Fruit fly (Drosophila melanogaster) whole organism, embryonic: ENCODE results near the gene hiro.

ENCODE experiments used
- Aef1 ChIP-seq: fragments of 200-800 bp; sonication (Bioruptor generic); IDR thresholded peaks from 3 replicates; pipeline ENCODE4 v1.3.6; 2022; ENCODE audit warnings: missing biosample characterization, missing genetic modification characterization
- CG10267 ChIP-seq: fragments of 200-800 bp; sonication (Bioruptor generic); optimal IDR thresholded peaks from 2 replicates; lab custom pipeline; 2018; ENCODE audit warnings: missing biosample characterization, mild to moderate bottlenecking, missing genetic modification characterization, moderate library complexity
- CG11247 ChIP-seq: fragments of 200-800 bp; sonication (Bioruptor generic); IDR thresholded peaks from 2 replicates; pipeline ENCODE4 v1.3.6; 2022; ENCODE audit warnings: missing biosample characterization, missing genetic modification characterization
- CG11504 ChIP-seq: fragments of 200-800 bp; sonication (Bioruptor generic); optimal IDR thresholded peaks from 3 replicates; lab custom pipeline; 2019; ENCODE audit warnings: missing biosample characterization, mild to moderate bottlenecking, missing genetic modification characterization, moderate library complexity
- CG11696 ChIP-seq: fragments of 200-800 bp; sonication (Bioruptor generic); IDR thresholded peaks from 2 replicates; pipeline ENCODE4 v1.3.6; 2022; ENCODE audit warnings: missing biosample characterization, missing genetic modification characterization
- CG12219 ChIP-seq: fragments of 200-800 bp; sonication (Bioruptor generic); optimal IDR thresholded peaks from 3 replicates; lab custom pipeline; 2018; ENCODE audit warnings: missing biosample characterization, mild to moderate bottlenecking, missing genetic modification characterization
- CG13296 ChIP-seq: fragments of 200-800 bp; sonication (Bioruptor generic); optimal IDR thresholded peaks from 3 replicates; lab custom pipeline; 2018; ENCODE audit warnings: missing biosample characterization, mild to moderate bottlenecking, missing genetic modification characterization
- CG15601 ChIP-seq: fragments of 200-800 bp; sonication (Bioruptor generic); optimal IDR thresholded peaks from 3 replicates; lab custom pipeline; 2019; ENCODE audit warnings: missing biosample characterization, mild to moderate bottlenecking, missing genetic modification characterization, moderate library complexity
- CG16813 ChIP-seq: fragments of 200-800 bp; sonication (Bioruptor generic); IDR thresholded peaks from 3 replicates; pipeline ENCODE4 v1.3.6; 2022; ENCODE audit warnings: missing biosample characterization, missing genetic modification characterization; ENCODE audit not compliant: partially characterized antibody
- CG16863 ChIP-seq: fragments of 200-800 bp; sonication (Bioruptor generic); optimal IDR thresholded peaks from 3 replicates; lab custom pipeline; 2016; ENCODE audit warnings: missing biosample characterization, missing genetic modification characterization
- CG17612 ChIP-seq: fragments of 200-800 bp; sonication (Bioruptor generic); IDR thresholded peaks from 2 replicates; pipeline ENCODE4 v1.3.6; 2022; ENCODE audit warnings: missing biosample characterization, missing genetic modification characterization
- CG18764 ChIP-seq: fragments of 200-800 bp; sonication (Bioruptor generic); optimal IDR thresholded peaks from 3 replicates; lab custom pipeline; 2016; ENCODE audit warnings: missing biosample characterization, missing genetic modification characterization
- CG2129 ChIP-seq: fragments of 200-800 bp; sonication (Bioruptor generic); IDR thresholded peaks from 2 replicates; pipeline ENCODE4 v1.3.6; 2022; ENCODE audit warnings: missing biosample characterization, missing genetic modification characterization; ENCODE audit not compliant: partially characterized antibody
- CG2875 ChIP-seq: fragments of 200-800 bp; sonication (Bioruptor generic); optimal IDR thresholded peaks from 2 replicates; lab custom pipeline; 2017; ENCODE audit warnings: missing biosample characterization, mild to moderate bottlenecking, missing genetic modification characterization, missing genetic modification reagents
- CG34224 ChIP-seq: fragments of 200-800 bp; sonication (Bioruptor generic); IDR thresholded peaks from 3 replicates; pipeline ENCODE4 v1.3.6; 2022; ENCODE audit warnings: missing biosample characterization, missing genetic modification characterization; ENCODE audit not compliant: partially characterized antibody
- CG3847 ChIP-seq: fragments of 200-800 bp; sonication (Bioruptor generic); IDR thresholded peaks from 2 replicates; pipeline ENCODE4 v1.3.6; 2022; ENCODE audit warnings: missing biosample characterization, missing genetic modification characterization
- CG3995 ChIP-seq: fragments of 200-800 bp; sonication (Bioruptor generic); optimal IDR thresholded peaks from 3 replicates; lab custom pipeline; 2016; ENCODE audit warnings: missing biosample characterization, missing genetic modification characterization
- CG7357 ChIP-seq: fragments of 200-800 bp; sonication (Bioruptor generic); IDR thresholded peaks from 3 replicates; pipeline ENCODE4 v1.3.6; 2022; ENCODE audit warnings: missing biosample characterization, missing genetic modification characterization
- CG7745 ChIP-seq: fragments of 200-800 bp; sonication (Bioruptor generic); optimal IDR thresholded peaks from 2 replicates; lab custom pipeline; 2018; ENCODE audit warnings: missing biosample characterization, mild to moderate bottlenecking, missing genetic modification characterization, moderate library complexity
- CG7963 ChIP-seq: fragments of 200-800 bp; sonication (Bioruptor generic); IDR thresholded peaks from 3 replicates; pipeline ENCODE4 v1.3.6; 2022; ENCODE audit warnings: missing biosample characterization, missing genetic modification characterization; ENCODE audit not compliant: partially characterized antibody
- CG9797 ChIP-seq: fragments of 200-800 bp; sonication (Bioruptor generic); optimal IDR thresholded peaks from 3 replicates; lab custom pipeline; 2018; ENCODE audit warnings: missing biosample characterization, mild to moderate bottlenecking, missing genetic modification characterization
- CkIIα-i1 ChIP-seq: fragments of 200-800 bp; sonication (Bioruptor generic); IDR thresholded peaks from 2 replicates; pipeline ENCODE4 v1.3.6; 2022; ENCODE audit warnings: missing biosample characterization, missing genetic modification characterization
- Dip3 ChIP-seq: fragments of 200-800 bp; sonication (Bioruptor generic); optimal IDR thresholded peaks from 3 replicates; lab custom pipeline; 2016; ENCODE audit warnings: missing biosample characterization, missing genetic modification characterization
- E2f1 ChIP-seq: fragments of 200-800 bp; sonication (Bioruptor generic); IDR thresholded peaks from 2 replicates; pipeline ENCODE4 v1.3.6; 2022; ENCODE audit warnings: missing biosample characterization, missing genetic modification characterization
- E2f2 ChIP-seq: fragments of 200-800 bp; sonication (Bioruptor generic); IDR thresholded peaks from 2 replicates; pipeline ENCODE4 v1.3.6; 2022; ENCODE audit warnings: missing biosample characterization, missing genetic modification characterization
- Elba2 ChIP-seq: fragments of 200-800 bp; sonication (Bioruptor generic); optimal IDR thresholded peaks from 3 replicates; lab custom pipeline; 2016; ENCODE audit warnings: missing biosample characterization, missing genetic modification characterization
- Hr78 ChIP-seq, 2 experiments: fragments of 200-800 bp in 1 of 2; fragments of >200 bp in 1 of 2; sonication (Bioruptor generic) in 1 of 2; optimal IDR thresholded peaks; 2 replicates each; lab custom pipeline; 2017 to 2019; ENCODE audit warnings: missing biosample characterization in 2 of 2, missing genetic modification characterization in 2 of 2, mild to moderate bottlenecking in 1 of 2, moderate library complexity in 1 of 2
- Med ChIP-seq: fragments of 200-800 bp; sonication (Bioruptor generic); peaks from one replicate; lab custom pipeline; 2016; ENCODE audit warnings: missing biosample characterization, missing genetic modification characterization, mild to moderate bottlenecking, inconsistent platforms, moderate library complexity
- Neu2 ChIP-seq: fragments of 200-800 bp; sonication (Bioruptor generic); optimal IDR thresholded peaks from 3 replicates; lab custom pipeline; 2016; ENCODE audit warnings: missing biosample characterization, missing genetic modification characterization, borderline replicate concordance
- Oaz ChIP-seq: fragments of 200-800 bp; sonication (Bioruptor generic); IDR thresholded peaks from 2 replicates; pipeline ENCODE4 v1.3.6; 2022; ENCODE audit warnings: missing biosample characterization, missing genetic modification characterization
- Sin3A ChIP-seq: fragments of >200 bp; optimal IDR thresholded peaks from 2 replicates; lab custom pipeline; 2018
- Sox100B ChIP-seq: fragments of 200-800 bp; sonication (Bioruptor generic); optimal IDR thresholded peaks from 3 replicates; lab custom pipeline; 2018; ENCODE audit warnings: missing biosample characterization, mild to moderate bottlenecking, missing genetic modification characterization
- ap ChIP-seq: fragments of 200-800 bp; sonication (Bioruptor generic); IDR thresholded peaks from 2 replicates; pipeline ENCODE4 v1.3.6; 2022; ENCODE audit warnings: missing biosample characterization, missing genetic modification characterization
- ara ChIP-seq: fragments of 200-800 bp; sonication (Bioruptor generic); IDR thresholded peaks from 2 replicates; pipeline ENCODE4 v1.3.6; 2022; ENCODE audit warnings: missing biosample characterization, missing genetic modification characterization
- ash1 ChIP-seq: fragments of 200-800 bp; sonication (Bioruptor generic); optimal IDR thresholded peaks from 2 replicates; lab custom pipeline; 2018; ENCODE audit warnings: missing biosample characterization, mild to moderate bottlenecking, missing genetic modification characterization
- chinmo ChIP-seq: fragments of 200-800 bp; sonication (Bioruptor generic); IDR thresholded peaks from 4 replicates; pipeline ENCODE4 v1.3.6; 2022; ENCODE audit warnings: missing biosample characterization, missing genetic modification characterization; ENCODE audit not compliant: partially characterized antibody
- croc ChIP-seq: fragments of 200-800 bp; sonication (Bioruptor generic); conservative IDR thresholded peaks from 3 replicates; pipeline ENCODE4 v1.3.6; 2022; ENCODE audit warnings: missing biosample characterization, missing genetic modification characterization
- dan ChIP-seq: fragments of 200-800 bp; sonication (Bioruptor generic); IDR thresholded peaks from 2 replicates; pipeline ENCODE4 v1.3.6; 2022; ENCODE audit warnings: missing biosample characterization, missing genetic modification characterization
- dimm ChIP-seq: fragments of 200-800 bp; sonication (Bioruptor generic); IDR thresholded peaks from 2 replicates; pipeline ENCODE4 v1.3.6; 2022; ENCODE audit warnings: missing biosample characterization, missing genetic modification characterization
- fu2 ChIP-seq: fragments of 200-800 bp; sonication (Bioruptor generic); optimal IDR thresholded peaks from 2 replicates; lab custom pipeline; 2016; ENCODE audit warnings: missing biosample characterization, missing genetic modification characterization
- gfzf ChIP-seq: fragments of 200-800 bp; sonication (Bioruptor generic); optimal IDR thresholded peaks from 2 replicates; lab custom pipeline; 2016; ENCODE audit warnings: missing biosample characterization, mild to moderate bottlenecking, missing genetic modification characterization, moderate library complexity
- nerfin-2 ChIP-seq: fragments of 200-800 bp; sonication (Bioruptor generic); IDR thresholded peaks from 2 replicates; pipeline ENCODE4 v1.3.6; 2022; ENCODE audit warnings: missing biosample characterization, missing genetic modification characterization; ENCODE audit not compliant: partially characterized antibody
- rib ChIP-seq: fragments of 200-800 bp; sonication (Bioruptor generic); IDR thresholded peaks from 2 replicates; pipeline ENCODE4 v1.3.6; 2022; ENCODE audit warnings: missing biosample characterization, missing genetic modification characterization
- shn ChIP-seq: fragments of 200-800 bp; sonication (Bioruptor generic); optimal IDR thresholded peaks from 3 replicates; lab custom pipeline; 2016; ENCODE audit warnings: missing biosample characterization, missing genetic modification characterization
- sima ChIP-seq: fragments of 200-800 bp; sonication (Bioruptor generic); optimal IDR thresholded peaks from 2 replicates; lab custom pipeline; 2016; ENCODE audit warnings: missing biosample characterization, missing genetic modification characterization
- stc ChIP-seq: fragments of 200-800 bp; sonication (Bioruptor generic); IDR thresholded peaks from 2 replicates; pipeline ENCODE4 v1.3.6; 2022; ENCODE audit warnings: missing biosample characterization, missing genetic modification characterization
- usp ChIP-seq: fragments of >200 bp; optimal IDR thresholded peaks from 2 replicates; lab custom pipeline; 2017; ENCODE audit warnings: missing biosample characterization, missing genetic modification characterization
- vfl ChIP-seq: fragments of 200-800 bp; sonication (Bioruptor generic); optimal IDR thresholded peaks from 2 replicates; lab custom pipeline; 2016; ENCODE audit warnings: missing biosample characterization, missing genetic modification characterization
- wek ChIP-seq: fragments of 200-800 bp; sonication (Bioruptor generic); optimal IDR thresholded peaks from 3 replicates; lab custom pipeline; 2018; ENCODE audit warnings: missing biosample characterization, mild to moderate bottlenecking, missing genetic modification characterization, moderate library complexity
- zf30C ChIP-seq: fragments of 200-800 bp; sonication (Bioruptor generic); optimal IDR thresholded peaks from 3 replicates; lab custom pipeline; 2018; ENCODE audit warnings: missing biosample characterization, mild to moderate bottlenecking, missing genetic modification characterization

Gene hiro

DNA sequence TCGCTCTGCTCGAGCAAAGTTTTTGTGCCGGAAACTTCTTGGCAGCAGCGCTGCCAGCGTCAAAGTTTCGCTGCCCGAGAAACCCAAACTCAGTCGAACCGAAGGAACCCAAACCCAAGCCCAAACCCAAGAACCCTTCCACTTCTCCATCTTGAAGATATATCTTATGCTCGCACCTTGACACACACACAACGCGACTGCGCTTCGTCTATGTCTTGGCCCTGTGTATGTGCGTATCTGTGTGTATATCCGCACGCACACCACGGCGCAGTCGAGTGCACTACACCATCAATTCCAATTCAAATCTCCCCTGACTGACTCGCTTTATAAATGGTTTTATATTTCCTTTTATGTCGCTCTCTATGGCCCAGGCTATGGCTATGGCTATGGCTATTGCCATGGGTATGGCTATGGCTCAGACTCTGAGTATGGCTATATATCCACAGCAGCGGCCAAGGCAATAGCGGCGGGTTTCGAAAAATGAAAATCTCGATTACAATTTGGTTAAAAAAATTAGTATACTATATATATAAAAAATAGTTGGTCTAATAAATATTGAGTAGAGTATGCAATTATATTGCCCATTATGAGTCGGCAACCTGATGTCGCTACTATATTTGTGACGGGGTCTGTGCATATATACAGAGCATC, 8.8 kb upstream of the hiro start (continued):
- TF ChIP-seq dimm (GFP tag; lab: Robert Waterston, UW): peak; percentile 81
- TF ChIP-seq CG12219 (GFP tag; lab: Kevin White, UChicago): peak; percentile 95
- TF ChIP-seq CG17612 (GFP tag; lab: Robert Waterston, UW): peak; percentile 78
- TF ChIP-seq CkIIα-i1 (GFP tag; lab: Robert Waterston, UW): peak; percentile 80
- peak; percentile 77 for TF ChIP-seq E2f2 (GFP tag; lab: Robert Waterston, UW)
- peak; percentile 46 for TF ChIP-seq Elba2 (GFP tag; lab: Kevin White, UChicago)
- TF ChIP-seq ap: peak; percentile 95
- no peak for TF ChIP-seq CG16813 (GFP tag; lab: Robert Waterston, UW)
- peak; percentile 57 for TF ChIP-seq sima (GFP tag; lab: Kevin White, UChicago)
- TF ChIP-seq ara (GFP tag; lab: Robert Waterston, UW): peak; percentile 97
- peak; percentile 95 for TF ChIP-seq Med (GFP tag; lab: Kevin White, UChicago)
- peak; percentile 95 for TF ChIP-seq E2f1
- TF ChIP-seq CG9797 (GFP tag; lab: Kevin White, UChicago): peak; percentile 61
- 0 out of 4 replicates have a peak, but pooled peaks have one; percentile 19 for TF ChIP-seq chinmo
- TF ChIP-seq usp (GFP tag; lab: Kevin White, UChicago): no peak
- TF ChIP-seq croc: peak; percentile 95
- peak; percentile 93 for TF ChIP-seq CG15601
- TF ChIP-seq CG2875 (GFP tag; lab: Kevin White, UChicago): peak; percentile 97
- peak; percentile 93 for TF ChIP-seq Aef1 (GFP tag; lab: Robert Waterston, UW)
- peak; percentile 88 for TF ChIP-seq Oaz (GFP tag; lab: Robert Waterston, UW)
- TF ChIP-seq dan (GFP tag; lab: Robert Waterston, UW): peak; percentile 81
- no peak for TF ChIP-seq Sin3A (lab: Kevin White, UChicago)
- TF ChIP-seq CG7357 (GFP tag; lab: Robert Waterston, UW): peak; percentile 88
- peak; percentile 94 for TF ChIP-seq Sox100B
- peak; percentile 65 for TF ChIP-seq CG16863 (GFP tag; lab: Kevin White, UChicago)
- peak; percentile 97 for TF ChIP-seq CG11504
- peak; percentile 78 for TF ChIP-seq CG7745
- peak; percentile 93 for TF ChIP-seq stc (GFP tag; lab: Robert Waterston, UW)
- peak; percentile 45 for TF ChIP-seq CG3995 (GFP tag; lab: Kevin White, UChicago)
- TF ChIP-seq Neu2 (GFP tag; lab: Kevin White, UChicago): no peak
- peak; percentile 92 for TF ChIP-seq CG3847
- TF ChIP-seq CG10267 (tag; lab: Kevin White, UChicago): peak; percentile 94
- TF ChIP-seq vfl (GFP tag; lab: Kevin White, UChicago): peak; percentile 64
- no peak for TF ChIP-seq gfzf (GFP tag; lab: Kevin White, UChicago)
- TF ChIP-seq CG11696 (GFP tag; lab: Robert Waterston, UW): peak; percentile 99
- peak; percentile 76 for TF ChIP-seq wek
- TF ChIP-seq CG2129 (GFP tag; lab: Robert Waterston, UW): no peak
- TF ChIP-seq zf30C (GFP tag; lab: Kevin White, UChicago): no peak
- peak in 1 of 2 experiments; percentile 89 for TF ChIP-seq Hr78 (GFP tag; optimal IDR thresholded peaks at IDR 0.05; lab: Kevin White, UChicago)
- TF ChIP-seq rib (GFP tag; lab: Robert Waterston, UW): peak; percentile 78
- TF ChIP-seq CG7963 (GFP tag; lab: Robert Waterston, UW): no peak
- no peak for TF ChIP-seq shn (GFP tag; lab: Kevin White, UChicago)
- TF ChIP-seq CG34224 (GFP tag; lab: Robert Waterston, UW): no peak
- peak; percentile 96 for TF ChIP-seq CG13296
- TF ChIP-seq nerfin-2 (GFP tag; lab: Robert Waterston, UW): no peak
- TF ChIP-seq CG11247 (GFP tag; lab: Robert Waterston, UW): peak; percentile 94
- peak; percentile 87 for TF ChIP-seq CG18764
- peak; percentile 65 for TF ChIP-seq Dip3
- TF ChIP-seq fu2 (GFP tag; lab: Kevin White, UChicago): no peak
- TF ChIP-seq ash1 (GFP tag; lab: Kevin White, UChicago): peak; percentile 46
